Fruit fly (Drosophila melanogaster) whole organism, wandering third instar larva: ENCODE measurements around the gene Pex19.
A peak's percentile ranks its signal among the peaks of the same experiment; 100 is the strongest.

Experiments used
- ey ChIP-seq: fragments of 200-800 bp; sonication (Bioruptor generic); optimal IDR thresholded peaks from 2 replicates; lab custom pipeline; 2016; ENCODE audit warnings: missing biosample characterization, missing genetic modification characterization
- lola ChIP-seq: fragments of >200 bp; optimal IDR thresholded peaks from 2 replicates; lab custom pipeline; 2017; ENCODE audit warnings: missing biosample characterization, missing genetic modification characterization
- sv ChIP-seq: fragments of 200-800 bp; sonication (Bioruptor generic); optimal IDR thresholded peaks from 3 replicates; lab custom pipeline; 2016; ENCODE audit warnings: missing biosample characterization, missing genetic modification characterization
- woc ChIP-seq: sonication (Bioruptor generic); optimal IDR thresholded peaks from 2 replicates; lab custom pipeline; 2016; ENCODE audit warnings: missing biosample characterization, mild to moderate bottlenecking, missing genetic modification characterization

dm6 chr2L:12045941-12046855, 45.4 kb upstream of the Pex19 start, which contains the start of gene CG6770:
- TF ChIP-seq lola, result no peak
- peak; percentile 77 for TF ChIP-seq woc (GFP tag; lab: Kevin White, UChicago)
- peak; percentile 45 for TF ChIP-seq sv (GFP tag; lab: Kevin White, UChicago)
- TF ChIP-seq ey (GFP tag; lab: Kevin White, UChicago), result peak; percentile 82
